Worm (Caenorhabditis elegans) whole organism, L4/young adult: ENCODE measurements around the gene W06H8.2.

Source experiments
- W03F9.2 ChIP-seq: fragments of 150-350 bp; optimal IDR thresholded peaks from 2 replicates; lab custom pipeline; 2014; ENCODE audit warnings: missing biosample characterization, missing genetic modification characterization
- dao-5 ChIP-seq: sonication (generic microtip); optimal IDR thresholded peaks from 2 replicates; lab custom pipeline; 2016; ENCODE audit warnings: missing genotype, missing genetic modification characterization, moderate library complexity, missing compliant biosample characterization
- him-1 ChIP-seq: sonication (generic microtip); optimal IDR thresholded peaks from 2 replicates; lab custom pipeline; 2016; ENCODE audit warnings: missing genotype, missing genetic modification reagents, missing genetic modification characterization, missing compliant biosample characterization

- TF ChIP-seq him-1 (tag; lab: Kevin White, UChicago) = no peak
- TF ChIP-seq dao-5 (tag; lab: Kevin White, UChicago) = no peak
- no peak for TF ChIP-seq W03F9.2 (tag; lab: Kevin White, UChicago)
Measured at ce11 chrV:6228400-6228895, 21.9 kb downstream of the W06H8.2 start.
